Worm (Caenorhabditis elegans) whole organism, young adult: ENCODE results near the gene T19C3.6.

Experiments
- ama-1 ChIP-seq, 3 experiments: fragments of 150-350 bp in 1 of 3; sonication (generic microtip) in 2 of 3; optimal IDR thresholded peaks; 2 replicates each; lab custom pipeline; 2014 to 2018; ENCODE audit warnings: missing biosample characterization in 2 of 3, missing genetic modification characterization in 2 of 3, missing genetic modification reagents in 2 of 3
- ceh-91 ChIP-seq: fragments of 200-800 bp; sonication (Bioruptor generic); IDR thresholded peaks from 2 replicates; pipeline ENCODE4 v1.3.6; 2022; ENCODE audit warnings: missing genetic modification reagents, missing genetic modification characterization, missing compliant biosample characterization
- dpl-1 ChIP-seq: fragments of 150-350 bp; optimal IDR thresholded peaks from 2 replicates; lab custom pipeline; 2014; ENCODE audit warnings: missing biosample characterization, missing genetic modification reagents, missing genetic modification characterization
- lin-54 ChIP-seq: fragments of 200-800 bp; sonication (Bioruptor generic); optimal IDR thresholded peaks from 2 replicates; lab custom pipeline; 2018; ENCODE audit warnings: mild to moderate bottlenecking, missing genetic modification characterization, missing compliant biosample characterization
- nfya-1 ChIP-seq: sonication (generic microtip); optimal IDR thresholded peaks from 2 replicates; lab custom pipeline; 2017; ENCODE audit warnings: antibody characterized with exemption, missing compliant biosample characterization, missing genetic modification characterization, borderline replicate concordance; ENCODE audit not compliant: insufficient read depth
- snpc-1.3 ChIP-seq: sonication (generic microtip); optimal IDR thresholded peaks from 2 replicates; lab custom pipeline; 2017; ENCODE audit warnings: missing genetic modification characterization, mild to moderate bottlenecking, missing compliant biosample characterization, antibody characterized with exemption, moderate library complexity, missing genotype, missing genetic modification reagents; ENCODE audit not compliant: insufficient read depth
- ztf-28 ChIP-seq: fragments of 200-800 bp; sonication (Bioruptor generic); IDR thresholded peaks from 2 replicates; pipeline ENCODE4 v1.3.6; 2022; ENCODE audit warnings: missing genetic modification reagents, missing genetic modification characterization, missing compliant biosample characterization

DNA sequence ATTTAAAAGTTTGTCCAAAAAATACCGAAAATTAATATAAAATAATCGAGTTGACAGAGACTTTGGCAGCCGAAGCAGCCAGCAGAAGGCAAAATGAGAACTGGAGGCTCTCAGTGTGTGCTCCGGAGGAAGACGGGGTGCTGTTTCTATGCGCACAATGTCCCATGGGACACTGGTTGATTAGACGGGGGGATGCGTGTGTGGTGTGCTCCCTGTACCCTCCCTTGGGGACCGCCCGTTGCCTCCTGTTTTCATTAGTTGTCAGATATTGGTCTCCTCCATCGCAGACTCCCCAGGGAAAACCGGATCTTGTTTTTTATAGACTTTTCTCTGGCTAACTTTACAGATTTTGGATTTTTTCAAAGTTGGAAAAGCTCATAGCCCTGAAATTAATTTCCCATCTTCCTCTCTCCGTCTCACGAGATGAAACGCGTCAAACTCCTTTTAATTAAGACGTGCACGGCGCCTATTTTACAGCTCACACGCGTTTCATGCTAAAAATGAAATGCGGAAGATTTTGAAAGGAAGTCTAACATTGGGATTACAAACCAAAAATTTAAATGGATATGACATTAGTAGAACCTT is 33.9 kb upstream of the T19C3.6 start, which contains the start of gene C09F5.3:
- TF ChIP-seq lin-54 (no peak), dpl-1 (GFP tag; lab: Kevin White, UChicago) (no peak), ceh-91 (no peak), nfya-1 (tag; lab: Kevin White, UChicago) (no peak), ztf-28 (GFP tag; lab: Robert Waterston, UW) (no peak), snpc-1.3 (no peak), ama-1 (optimal IDR thresholded peaks at IDR 0.05; lab: Kevin White, UChicago) (no peak), ama-1 (GFP tag; optimal IDR thresholded peaks at IDR 0.05; lab: Kevin White, UChicago) (no peak)
